Worm (Caenorhabditis elegans): ENCODE measurements around the gene T13H5.8.

DNA sequence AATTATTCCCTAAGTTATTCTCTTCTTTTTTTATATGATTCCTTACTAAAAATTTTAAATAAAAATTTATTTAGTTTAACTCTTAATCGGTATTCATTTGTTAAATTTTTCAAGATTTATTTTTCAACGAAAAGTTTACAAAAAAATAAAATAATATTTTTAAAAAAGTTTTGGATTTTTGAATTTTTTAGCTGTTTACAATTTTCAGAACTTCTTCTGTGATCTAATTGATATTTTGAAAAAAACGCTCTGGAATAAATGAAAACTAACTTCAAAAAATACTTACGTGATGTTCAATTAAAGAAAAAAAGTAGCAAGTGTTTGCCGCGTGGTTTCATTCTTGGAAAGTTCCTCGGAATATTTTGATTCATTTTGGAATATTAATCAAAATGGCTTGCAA lies 27.0 kb downstream of the T13H5.8 start, which contains the start of gene decr-1.2:
- TF ChIP-seq dpl-1 (GFP tag; optimal IDR thresholded peaks at IDR 0.05) (no peak), nhr-90 (tag; optimal IDR thresholded peaks at IDR 0.05) (no peak), egl-44 (GFP tag; IDR thresholded peaks at IDR 0.05) (no peak), gei-17 (GFP tag; optimal IDR thresholded peaks at IDR 0.05) (no peak), attf-3 (GFP tag; conservative IDR thresholded peaks at IDR 0.05) (no peak), sdz-38 (tag; optimal IDR thresholded peaks at IDR 0.05) (no peak), Y53G8AR.9 (GFP tag; conservative IDR thresholded peaks at IDR 0.05) (no peak), let-526 (GFP tag; IDR thresholded peaks at IDR 0.05) (no peak), T26A5.8 (tag; optimal IDR thresholded peaks at IDR 0.05) (no peak), madf-6 (GFP tag; IDR thresholded peaks at IDR 0.05) (no peak), ztf-22 (GFP tag; optimal IDR thresholded peaks at IDR 0.05) (no peak), B0019.2 (GFP tag; conservative IDR thresholded peaks at IDR 0.05) (no peak), let-607 (tag; optimal IDR thresholded peaks at IDR 0.05) (no peak), atf-7 (tag; optimal IDR thresholded peaks at IDR 0.05) (no peak)

Data from whole organism, young adult.